Fruit fly (Drosophila melanogaster): Measurements from ENCODE around the gene lmd.

The lmd gene

DNA sequence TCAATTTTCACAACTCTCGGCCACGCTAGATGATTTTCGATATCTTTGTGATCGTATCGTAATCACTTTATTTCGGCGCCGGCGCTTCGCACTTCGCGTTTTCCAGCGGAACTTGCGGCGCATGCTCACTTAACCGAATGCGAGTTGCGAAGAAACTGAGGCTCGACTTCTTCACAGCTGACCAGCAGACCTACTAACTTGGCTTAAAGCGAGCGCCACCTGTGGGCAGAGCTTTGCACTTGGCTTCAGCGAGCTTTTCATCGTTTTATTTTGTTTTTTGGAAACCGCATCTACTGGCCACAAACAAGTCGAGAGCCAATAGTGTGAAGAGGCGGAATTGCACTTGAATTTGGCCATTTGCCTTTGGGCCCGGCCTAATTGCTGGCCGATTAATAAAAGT lies 16.1 kb downstream of the lmd start, which contains the start of gene CG34375:
TSS of gene CG34375 (minus strand) at position 157 of the 400 bp plus-strand sequence.
- TF ChIP-seq brk (GFP tag; optimal IDR thresholded peaks at IDR 0.05) (no peak), Rel (GFP tag; optimal IDR thresholded peaks at IDR 0.05) (no peak), Rel (tag; optimal IDR thresholded peaks at IDR 0.05) (no peak), br (GFP tag; optimal IDR thresholded peaks at IDR 0.05) (no peak), CrebA (GFP tag; optimal IDR thresholded peaks at IDR 0.05; ENCODE audit: borderline replicate concordance) (no peak), dmrt93B (GFP tag; optimal IDR thresholded peaks at IDR 0.05) (no peak), CG32264 (GFP tag; optimal IDR thresholded peaks at IDR 0.05) (no peak), Hnf4 (GFP tag; optimal IDR thresholded peaks at IDR 0.05) (no peak), h (GFP tag; optimal IDR thresholded peaks at IDR 0.05) (no peak), N (GFP tag; optimal IDR thresholded peaks at IDR 0.05) (no peak), Dfd (GFP tag; optimal IDR thresholded peaks at IDR 0.05) (no peak), foxo (GFP tag; optimal IDR thresholded peaks at IDR 0.05) (no peak), jim (GFP tag; optimal IDR thresholded peaks at IDR 0.05) (no peak), Hr78 (GFP tag; optimal IDR thresholded peaks at IDR 0.05) (no peak), woc (GFP tag; optimal IDR thresholded peaks at IDR 0.05) (no peak), dsf (GFP tag; optimal IDR thresholded peaks at IDR 0.05; ENCODE audit: borderline replicate concordance) (no peak), usp (GFP tag; optimal IDR thresholded peaks at IDR 0.05) (no peak)

DNA sequence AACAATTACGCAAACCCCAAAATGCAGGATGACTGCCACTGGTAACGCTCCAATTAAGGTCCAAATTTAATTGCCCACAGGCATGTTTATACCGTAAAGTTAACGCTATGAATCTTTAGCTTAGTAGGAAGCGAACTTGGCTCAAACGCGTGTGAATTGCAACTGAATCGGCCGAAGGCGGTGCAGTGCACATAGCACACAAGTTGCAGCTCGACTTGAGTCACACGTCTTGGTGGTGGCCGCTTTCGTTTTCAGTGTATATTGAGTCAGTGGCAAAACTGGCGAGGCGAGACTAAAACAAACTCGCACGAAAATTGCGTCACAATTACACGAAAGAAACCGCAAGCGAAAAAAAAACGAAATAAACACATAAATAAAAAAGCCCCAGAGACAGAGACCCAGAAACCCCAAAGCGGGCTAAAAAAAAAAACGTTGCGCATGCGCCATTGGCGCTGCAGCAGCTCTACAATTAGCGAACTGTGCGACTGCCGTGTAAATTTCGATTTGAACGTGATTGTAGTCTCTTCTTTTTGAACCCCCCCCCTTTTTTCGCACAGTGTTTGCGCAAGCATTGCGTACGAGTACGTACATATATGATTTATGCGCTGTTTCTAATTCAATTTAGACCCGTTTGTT lies 16.9 kb downstream of the lmd start:
- TF ChIP-seq N (GFP tag; optimal IDR thresholded peaks at IDR 0.05): no peak
- TF ChIP-seq Jra (GFP tag; optimal IDR thresholded peaks at IDR 0.05): no peak
- TF ChIP-seq dmrt93B (GFP tag; optimal IDR thresholded peaks at IDR 0.05): no peak
- no peak for TF ChIP-seq psq (GFP tag; optimal IDR thresholded peaks at IDR 0.05)
- no peak for TF ChIP-seq Vsx2 (GFP tag; optimal IDR thresholded peaks at IDR 0.05; ENCODE audit: partially characterized antibody)
- TF ChIP-seq lola (GFP tag; optimal IDR thresholded peaks at IDR 0.05): no peak
- no peak for TF ChIP-seq tai (GFP tag; optimal IDR thresholded peaks at IDR 0.05)
- TF ChIP-seq CrebA (GFP tag; optimal IDR thresholded peaks at IDR 0.05; ENCODE audit: borderline replicate concordance): no peak
- no peak for TF ChIP-seq ey (GFP tag; optimal IDR thresholded peaks at IDR 0.05)
- TF ChIP-seq Hnf4 (GFP tag; optimal IDR thresholded peaks at IDR 0.05): no peak
- no peak for TF ChIP-seq rgr (GFP tag; optimal IDR thresholded peaks at IDR 0.05)
- no peak for TF ChIP-seq Sp1 (GFP tag; optimal IDR thresholded peaks at IDR 0.05)
- TF ChIP-seq Dfd (GFP tag; optimal IDR thresholded peaks at IDR 0.05): no peak
- no peak for TF ChIP-seq dl (GFP tag; optimal IDR thresholded peaks at IDR 0.05; ENCODE audit: insufficient read depth in 1 of 2, partially characterized antibody in 2 of 2)
- TF ChIP-seq br (GFP tag; optimal IDR thresholded peaks at IDR 0.05): no peak
- no peak for TF ChIP-seq jim (GFP tag; optimal IDR thresholded peaks at IDR 0.05)
- no peak for TF ChIP-seq CG9705 (GFP tag; optimal IDR thresholded peaks at IDR 0.05)
- TF ChIP-seq Hr83 (GFP tag; optimal IDR thresholded peaks at IDR 0.05; ENCODE audit: poor library complexity, severe bottlenecking): no peak
- TF ChIP-seq sage (GFP tag; optimal IDR thresholded peaks at IDR 0.05): no peak
- TF ChIP-seq brk (GFP tag; optimal IDR thresholded peaks at IDR 0.05): no peak

DNA sequence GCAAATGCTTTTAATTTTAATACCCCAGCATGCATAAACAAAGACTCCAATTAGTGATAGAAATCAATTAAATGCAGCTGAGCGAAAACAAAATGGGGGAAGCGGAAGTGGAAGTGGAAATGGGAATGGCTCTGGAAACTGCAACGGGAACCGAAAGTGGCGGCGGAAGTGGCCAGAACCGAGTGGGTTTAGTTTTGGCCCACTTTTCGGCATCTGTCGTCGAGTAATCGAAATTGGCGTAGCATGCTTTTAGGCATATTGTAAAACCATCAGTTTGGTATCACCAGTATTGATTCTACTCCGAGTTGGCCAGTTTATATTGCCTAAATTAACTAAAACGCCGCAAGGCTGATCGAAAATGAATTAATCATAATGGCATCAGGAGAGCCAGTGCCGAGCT lies 22.4 kb downstream of the lmd start:
- TF ChIP-seq Myc (optimal IDR thresholded peaks at IDR 0.05) (peak; percentile 18), N (GFP tag; optimal IDR thresholded peaks at IDR 0.05) (peak; percentile 54), Mio (GFP tag; optimal IDR thresholded peaks at IDR 0.05) (no peak)

DNA sequence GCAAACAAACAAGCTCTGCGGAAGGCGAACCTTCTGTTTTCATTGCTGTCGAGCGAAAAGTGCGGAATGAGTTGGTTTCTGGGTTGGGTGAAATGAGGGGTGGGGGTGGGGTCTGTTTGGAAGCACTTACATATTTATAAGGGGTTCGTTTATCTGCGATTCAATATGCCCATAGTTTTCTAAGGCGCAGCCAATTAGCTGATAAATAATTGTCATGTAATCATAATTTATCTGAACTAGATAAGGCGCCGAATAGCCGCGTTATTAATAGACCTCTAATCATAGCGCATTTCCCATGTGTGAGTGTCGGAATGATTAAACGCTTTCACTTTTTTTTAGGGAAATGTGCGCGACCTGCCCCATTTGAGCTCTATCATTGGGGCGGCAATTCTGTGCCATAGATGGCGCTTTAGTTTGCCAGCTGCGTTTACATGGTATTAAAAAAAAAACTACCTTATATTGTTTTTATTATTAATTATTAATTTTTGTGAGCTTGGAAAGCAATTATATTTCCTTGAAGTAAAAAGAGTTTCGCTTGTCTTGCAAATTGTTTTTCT lies 27.8 kb downstream of the lmd start:
- TF ChIP-seq CG9705 (GFP tag; optimal IDR thresholded peaks at IDR 0.05) (no peak), sage (GFP tag; optimal IDR thresholded peaks at IDR 0.05) (no peak), CG32264 (GFP tag; optimal IDR thresholded peaks at IDR 0.05) (no peak), tai (GFP tag; optimal IDR thresholded peaks at IDR 0.05) (no peak), brk (GFP tag; optimal IDR thresholded peaks at IDR 0.05) (no peak), GATAd (GFP tag; optimal IDR thresholded peaks at IDR 0.05) (no peak), Abd-B (GFP tag; optimal IDR thresholded peaks at IDR 0.05) (no peak), pan (optimal IDR thresholded peaks at IDR 0.05) (no peak), Vsx2 (GFP tag; optimal IDR thresholded peaks at IDR 0.05; ENCODE audit: partially characterized antibody) (no peak), foxo (GFP tag; optimal IDR thresholded peaks at IDR 0.05) (no peak), Mio (GFP tag; optimal IDR thresholded peaks at IDR 0.05) (no peak), sv (GFP tag; optimal IDR thresholded peaks at IDR 0.05) (no peak), HLH106 (tag; optimal IDR thresholded peaks at IDR 0.05) (no peak), Hr78 (GFP tag; optimal IDR thresholded peaks at IDR 0.05) (no peak), ey (GFP tag; optimal IDR thresholded peaks at IDR 0.05) (no peak), jim (GFP tag; optimal IDR thresholded peaks at IDR 0.05) (no peak), Dfd (GFP tag; optimal IDR thresholded peaks at IDR 0.05) (no peak), Hr83 (GFP tag; optimal IDR thresholded peaks at IDR 0.05; ENCODE audit: poor library complexity, severe bottlenecking) (no peak)

Data from whole organism, wandering third instar larva.